Fruit fly (Drosophila melanogaster): ENCODE data around the gene hwt.

hwt gene

dm6 chrX:12578701-12579372 is 10.6 kb upstream of the hwt start (continued):
- 0 out of 3 replicates have a peak, but pooled peaks have one; percentile 53 for TF ChIP-seq zfh1 (GFP tag; IDR thresholded peaks at IDR 0.05)
- no peak for TF ChIP-seq CG9876 (GFP tag; optimal IDR thresholded peaks at IDR 0.05)
- no peak for TF ChIP-seq CG6683 (GFP tag; optimal IDR thresholded peaks at IDR 0.05)
- TF ChIP-seq CG7357 (GFP tag; IDR thresholded peaks at IDR 0.05), result peak; percentile 38; the same call in 1 of the 3 replicates
- peak; percentile 27; the same call in 1 of the 2 replicates for TF ChIP-seq CG43689 (GFP tag; IDR thresholded peaks at IDR 0.05)
- peak; percentile 82 for TF ChIP-seq CoRest (tag; optimal IDR thresholded peaks at IDR 0.05)
- 0 out of 3 replicates have a peak, but pooled peaks have one; percentile 29 for TF ChIP-seq knrl (GFP tag; IDR thresholded peaks at IDR 0.05; ENCODE audit: partially characterized antibody)
- no peak for TF ChIP-seq CG5245 (GFP tag; optimal IDR thresholded peaks at IDR 0.05)
- TF ChIP-seq CG2120 (GFP tag; optimal IDR thresholded peaks at IDR 0.05), result peak; percentile 68
- TF ChIP-seq CG13287 (GFP tag; IDR thresholded peaks at IDR 0.05; ENCODE audit: partially characterized antibody), result no peak
- TF ChIP-seq Xrp1 (GFP tag; IDR thresholded peaks at IDR 0.05), result peak; percentile 55; the same call in 1 of the 2 replicates
- TF ChIP-seq Dfd (GFP tag; optimal IDR thresholded peaks at IDR 0.05), result no peak
- TF ChIP-seq kah (GFP tag; optimal IDR thresholded peaks at IDR 0.05), result no peak
- TF ChIP-seq HLH3B (GFP tag; IDR thresholded peaks at IDR 0.05), result no peak
- no peak for TF ChIP-seq br (optimal IDR thresholded peaks at IDR 0.05)
- TF ChIP-seq Atf3 (GFP tag; optimal IDR thresholded peaks at IDR 0.05), result peak; percentile 8
- no peak for TF ChIP-seq Usf (GFP tag; optimal IDR thresholded peaks at IDR 0.05)
- peak; percentile 47 for TF ChIP-seq CG10267 (tag; optimal IDR thresholded peaks at IDR 0.05)

dm6 chrX:12578328-12578700 is 10.1 kb upstream of the hwt start:
- TF ChIP-seq CG10366 (GFP tag; IDR thresholded peaks at IDR 0.05), result no peak
- no peak for TF ChIP-seq trem (tag; optimal IDR thresholded peaks at IDR 0.05)
- no peak for TF ChIP-seq CG4360 (GFP tag; IDR thresholded peaks at IDR 0.05)
- no peak for TF ChIP-seq scrt (GFP tag; optimal IDR thresholded peaks at IDR 0.05)
- TF ChIP-seq Trl (optimal IDR thresholded peaks at IDR 0.05), result no peak
- no peak for TF ChIP-seq Trl (GFP tag; optimal IDR thresholded peaks at IDR 0.05)
- no peak for TF ChIP-seq cas (GFP tag; IDR thresholded peaks at IDR 0.05)
- no peak for TF ChIP-seq CG33557 (GFP tag; optimal IDR thresholded peaks at IDR 0.05)
- no peak for TF ChIP-seq mam (GFP tag; optimal IDR thresholded peaks at IDR 0.05)
- TF ChIP-seq tup (GFP tag; optimal IDR thresholded peaks at IDR 0.05), result no peak
- peak; percentile 77 for TF ChIP-seq GATAe (GFP tag; conservative IDR thresholded peaks at IDR 0.05)
- peak; percentile 70 for TF ChIP-seq sug (tag; optimal IDR thresholded peaks at IDR 0.05)
- TF ChIP-seq Hmr (GFP tag; optimal IDR thresholded peaks at IDR 0.05), result no peak
- TF ChIP-seq ems (GFP tag; optimal IDR thresholded peaks at IDR 0.05), result no peak
- peak; percentile 83 for TF ChIP-seq exex (tag; optimal IDR thresholded peaks at IDR 0.05)
- TF ChIP-seq sima (GFP tag; optimal IDR thresholded peaks at IDR 0.05), result no peak
- TF ChIP-seq sob (GFP tag; IDR thresholded peaks at IDR 0.05), result no peak
- 0 out of 3 replicates have a peak, but pooled peaks have one; percentile 39 for TF ChIP-seq CG2199 (GFP tag; IDR thresholded peaks at IDR 0.05)
- no peak for TF ChIP-seq Dek (tag; optimal IDR thresholded peaks at IDR 0.05)
- no peak for TF ChIP-seq fd96Cb (tag; optimal IDR thresholded peaks at IDR 0.05)
- TF ChIP-seq mirr (GFP tag; optimal IDR thresholded peaks at IDR 0.05), result peak; percentile 88
- TF ChIP-seq CG7963 (GFP tag; IDR thresholded peaks at IDR 0.05; ENCODE audit: partially characterized antibody), result no peak
- TF ChIP-seq CG2129 (GFP tag; IDR thresholded peaks at IDR 0.05; ENCODE audit: partially characterized antibody), result no peak
- no peak for TF ChIP-seq CG7928 (GFP tag; optimal IDR thresholded peaks at IDR 0.05)
- TF ChIP-seq grn (GFP tag; optimal IDR thresholded peaks at IDR 0.05), result peak; percentile 85
- peak; percentile 8 for TF ChIP-seq Hey (tag; optimal IDR thresholded peaks at IDR 0.05)
- TF ChIP-seq CG9437 (GFP tag; optimal IDR thresholded peaks at IDR 0.05), result no peak
- peak; percentile 22 for TF ChIP-seq HmgZ (tag; optimal IDR thresholded peaks at IDR 0.05)
- no peak for TF ChIP-seq CrebB (tag; optimal IDR thresholded peaks at IDR 0.05)
- no peak for TF ChIP-seq dmrt99B (tag; optimal IDR thresholded peaks at IDR 0.05)
- TF ChIP-seq CG5180 (GFP tag; optimal IDR thresholded peaks at IDR 0.05), result no peak
- no peak for TF ChIP-seq CG17568 (GFP tag; optimal IDR thresholded peaks at IDR 0.05)
